Worm (Caenorhabditis elegans): ENCODE results near the gene irld-64.

The irld-64 gene

ce11 chrII:2921860-2922259 is 8.5 kb downstream of the irld-64 start:
- TF ChIP-seq npax-4 (tag; optimal IDR thresholded peaks at IDR 0.05) (no peak), rnt-1 (tag; optimal IDR thresholded peaks at IDR 0.05) (no peak), ztf-16 (tag; optimal IDR thresholded peaks at IDR 0.05) (no peak), ceh-19 (GFP tag; optimal IDR thresholded peaks at IDR 0.05) (no peak), sox-4 (tag; optimal IDR thresholded peaks at IDR 0.05) (no peak), pha-4 (tag; optimal IDR thresholded peaks at IDR 0.05) (no peak), gmeb-2 (tag; optimal IDR thresholded peaks at IDR 0.05) (no peak), ceh-2 (tag; optimal IDR thresholded peaks at IDR 0.05) (no peak), nhr-11 (tag; optimal IDR thresholded peaks at IDR 0.05) (no peak), unc-86 (tag; optimal IDR thresholded peaks at IDR 0.05) (no peak), ceh-14 (tag; optimal IDR thresholded peaks at IDR 0.05) (no peak), ceh-48 (tag; optimal IDR thresholded peaks at IDR 0.05) (no peak), C38D4.7 (GFP tag; optimal IDR thresholded peaks at IDR 0.05) (no peak), sox-2 (GFP tag; IDR thresholded peaks at IDR 0.05) (no peak), hlh-13 (GFP tag; optimal IDR thresholded peaks at IDR 0.05) (no peak), ref-2 (tag; optimal IDR thresholded peaks at IDR 0.05) (no peak), ceh-22 (tag; optimal IDR thresholded peaks at IDR 0.05) (no peak), ama-1 (optimal IDR thresholded peaks at IDR 0.05) (no peak)

- TF ChIP-seq ceh-45 (GFP tag; IDR thresholded peaks at IDR 0.05) (no peak), ama-1 (optimal IDR thresholded peaks at IDR 0.05) (no peak), odd-2 (tag; optimal IDR thresholded peaks at IDR 0.05) (no peak), unc-55 (GFP tag; optimal IDR thresholded peaks at IDR 0.05) (peak; percentile 44), hlh-8 (tag; optimal IDR thresholded peaks at IDR 0.05) (no peak), ceh-18 (tag; optimal IDR thresholded peaks at IDR 0.05) (no peak), fax-1 (tag; optimal IDR thresholded peaks at IDR 0.05) (no peak), ceh-14 (tag; optimal IDR thresholded peaks at IDR 0.05) (no peak), mec-3 (tag; optimal IDR thresholded peaks at IDR 0.05; ENCODE audit: borderline replicate concordance) (no peak), hlh-15 (tag; optimal IDR thresholded peaks at IDR 0.05) (no peak), npax-4 (tag; optimal IDR thresholded peaks at IDR 0.05) (no peak), nfya-1 (tag; optimal IDR thresholded peaks at IDR 0.05) (peak; percentile 9), hlh-30 (tag; optimal IDR thresholded peaks at IDR 0.05; ENCODE audit: insufficient read depth) (peak; percentile 89), pha-4 (tag; optimal IDR thresholded peaks at IDR 0.05) (no peak), elt-4 (tag; optimal IDR thresholded peaks at IDR 0.05) (no peak), tbx-7 (tag; optimal IDR thresholded peaks at IDR 0.05) (no peak)
Observed at ce11 chrII:2920817-2921458, 9.5 kb downstream of the irld-64 start.

- TF ChIP-seq hlh-8 (tag; optimal IDR thresholded peaks at IDR 0.05) (no peak), unc-86 (tag; optimal IDR thresholded peaks at IDR 0.05) (no peak), hlh-6 (tag; optimal IDR thresholded peaks at IDR 0.05) (no peak), nfya-1 (tag; optimal IDR thresholded peaks at IDR 0.05) (no peak), ceh-24 (tag; optimal IDR thresholded peaks at IDR 0.05) (no peak), elt-2 (tag; optimal IDR thresholded peaks at IDR 0.05) (no peak), C38D4.7 (GFP tag; optimal IDR thresholded peaks at IDR 0.05) (no peak), ama-1 (optimal IDR thresholded peaks at IDR 0.05) (no peak), sdc-2 (tag; optimal IDR thresholded peaks at IDR 0.05) (no peak), T23F11.4 (GFP tag; optimal IDR thresholded peaks at IDR 0.05) (no peak), madf-2 (tag; optimal IDR thresholded peaks at IDR 0.05) (no peak), ceh-30 (tag; optimal IDR thresholded peaks at IDR 0.05) (no peak)
Observed at ce11 chrII:2920234-2920633, 10.2 kb downstream of the irld-64 start.

Data from whole organism, late embryonic.